Worm (Caenorhabditis elegans): ENCODE measurements around the gene idpp-15.

The idpp-15 gene

DNA sequence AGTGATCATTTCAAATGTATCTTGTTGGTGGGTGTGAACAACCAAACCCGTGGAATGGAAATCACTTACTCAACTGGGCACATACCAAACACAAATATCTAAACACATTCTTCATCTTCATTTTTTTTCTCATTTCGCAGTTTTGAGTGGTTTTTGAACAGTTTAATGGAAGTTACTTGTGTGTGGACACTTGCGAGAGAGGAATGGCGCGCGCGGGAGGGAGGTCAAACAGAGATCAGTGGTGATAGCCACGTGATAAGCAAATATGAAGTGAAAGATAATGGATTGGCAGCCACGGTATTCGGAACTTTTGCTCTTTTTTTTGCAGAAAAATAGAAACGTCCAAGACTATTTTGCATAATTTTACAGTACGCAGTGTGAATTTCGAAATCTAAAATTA is 4.3 kb upstream of the idpp-15 start:
- no peak for TF ChIP-seq lin-11 (tag; optimal IDR thresholded peaks at IDR 0.05)
- TF ChIP-seq ztf-4 (tag; optimal IDR thresholded peaks at IDR 0.05) = no peak
- TF ChIP-seq F13H6.1 (tag; optimal IDR thresholded peaks at IDR 0.05) = peak; percentile 56
- peak; percentile 5 for TF ChIP-seq sma-9 (GFP tag; optimal IDR thresholded peaks at IDR 0.05)
- TF ChIP-seq sma-9 (tag; optimal IDR thresholded peaks at IDR 0.05) = no peak

DNA sequence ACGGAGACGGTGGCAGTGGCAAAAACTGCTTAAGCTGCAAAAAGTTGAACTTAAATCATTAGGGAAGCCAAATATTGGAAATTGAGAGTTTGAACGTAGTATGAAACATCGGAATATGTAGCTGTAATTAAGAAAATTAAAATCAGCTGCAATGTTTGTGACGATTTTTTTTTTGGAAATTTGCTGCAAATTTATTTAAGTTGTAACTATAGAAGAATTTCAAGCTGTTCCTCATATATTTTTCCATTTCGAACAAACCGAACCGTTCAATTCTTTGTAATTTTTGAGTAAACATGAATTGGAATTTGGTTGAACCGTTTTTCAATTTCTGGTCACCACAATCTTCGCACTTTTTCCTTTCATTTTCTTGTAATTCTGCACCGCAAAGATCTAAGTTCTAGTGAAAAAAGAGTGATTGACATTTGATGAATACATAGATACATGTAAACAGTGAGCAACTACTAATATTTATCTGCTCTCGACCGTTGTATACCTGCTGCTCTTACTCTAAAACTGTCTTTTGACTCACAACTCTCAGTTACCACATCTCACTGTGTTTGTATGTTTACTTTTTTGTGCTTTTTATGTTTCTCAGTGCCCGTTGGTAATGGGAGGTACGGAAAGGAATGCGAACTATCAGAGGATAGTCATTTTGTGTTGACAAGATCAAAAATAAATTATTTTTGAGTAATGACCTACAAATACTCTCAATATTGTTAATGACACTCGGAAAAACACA is 3.0 kb upstream of the idpp-15 start:
- TF ChIP-seq R02D3.7 (tag; optimal IDR thresholded peaks at IDR 0.05) (no peak), nhr-10 (tag; optimal IDR thresholded peaks at IDR 0.05) (no peak), elt-3 (tag; optimal IDR thresholded peaks at IDR 0.05) (no peak), egl-27 (tag; optimal IDR thresholded peaks at IDR 0.05) (no peak), ztf-4 (tag; optimal IDR thresholded peaks at IDR 0.05) (no peak)

DNA sequence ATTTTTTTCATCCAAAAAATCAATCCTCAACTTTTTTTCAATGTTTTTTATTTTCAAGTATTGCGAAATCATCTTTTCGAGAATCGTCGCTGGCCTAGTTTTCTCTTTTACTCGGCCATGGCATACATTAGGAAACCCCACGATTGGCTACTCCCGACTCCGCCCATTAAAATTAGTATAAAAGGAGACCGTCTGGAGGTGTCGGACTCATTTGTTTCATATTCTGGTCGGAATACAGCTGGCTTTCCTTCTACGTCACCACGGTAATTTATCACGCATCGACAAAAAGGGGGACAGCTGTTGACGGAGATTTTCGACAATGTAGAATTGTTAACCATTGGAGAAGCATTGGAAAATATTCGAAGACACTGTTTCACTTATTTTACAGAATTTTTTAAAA is 4.1 kb downstream of the idpp-15 start:
- TF ChIP-seq nhr-10 (tag; optimal IDR thresholded peaks at IDR 0.05) (no peak), unc-62 (GFP tag; optimal IDR thresholded peaks at IDR 0.05) (no peak), nhr-23 (tag; optimal IDR thresholded peaks at IDR 0.05) (no peak), skn-1 (tag; optimal IDR thresholded peaks at IDR 0.05) (no peak), lin-39 (tag; optimal IDR thresholded peaks at IDR 0.05) (no peak), egl-27 (tag; optimal IDR thresholded peaks at IDR 0.05) (no peak), sma-3 (GFP tag; optimal IDR thresholded peaks at IDR 0.05) (peak; percentile 27), nhr-11 (tag; optimal IDR thresholded peaks at IDR 0.05) (no peak), mdl-1 (tag; optimal IDR thresholded peaks at IDR 0.05) (no peak), ZK546.5 (tag; optimal IDR thresholded peaks at IDR 0.05) (no peak), dmd-4 (tag; optimal IDR thresholded peaks at IDR 0.05) (no peak), peb-1 (tag; optimal IDR thresholded peaks at IDR 0.05) (no peak), nhr-21 (tag; optimal IDR thresholded peaks at IDR 0.05) (no peak), nhr-237 (tag; optimal IDR thresholded peaks at IDR 0.05) (no peak), aly-2 (tag; optimal IDR thresholded peaks at IDR 0.05) (no peak), nhr-77 (tag; optimal IDR thresholded peaks at IDR 0.05) (no peak), C34F6.9 (tag; optimal IDR thresholded peaks at IDR 0.05) (peak; percentile 90), snpc-4 (tag; optimal IDR thresholded peaks at IDR 0.05) (no peak), gmeb-1 (tag; optimal IDR thresholded peaks at IDR 0.05) (peak; percentile 16), ceh-16 (tag; optimal IDR thresholded peaks at IDR 0.05) (no peak), alr-1 (tag; optimal IDR thresholded peaks at IDR 0.05) (no peak), unc-39 (tag; optimal IDR thresholded peaks at IDR 0.05) (no peak), nhr-12 (tag; optimal IDR thresholded peaks at IDR 0.05) (no peak), blmp-1 (tag; optimal IDR thresholded peaks at IDR 0.05; ENCODE audit: insufficient read depth) (no peak), nhr-25 (tag; optimal IDR thresholded peaks at IDR 0.05) (no peak), ztf-11 (tag; optimal IDR thresholded peaks at IDR 0.05) (no peak), lin-13 (GFP tag; optimal IDR thresholded peaks at IDR 0.05) (peak; percentile 69), nhr-129 (tag; optimal IDR thresholded peaks at IDR 0.05) (peak; percentile 46), nhr-6 (tag; optimal IDR thresholded peaks at IDR 0.05) (peak; percentile 5), F13H6.1 (tag; optimal IDR thresholded peaks at IDR 0.05) (peak; percentile 30), ztf-1 (GFP tag; conservative IDR thresholded peaks at IDR 0.05) (no peak), sem-4 (tag; optimal IDR thresholded peaks at IDR 0.05) (no peak), ztf-4 (tag; optimal IDR thresholded peaks at IDR 0.05) (peak; percentile 14), sma-9 (GFP tag; optimal IDR thresholded peaks at IDR 0.05) (peak; percentile 58), sma-9 (tag; optimal IDR thresholded peaks at IDR 0.05) (no peak), R02D3.7 (tag; optimal IDR thresholded peaks at IDR 0.05) (no peak), Y55F3AM.14 (GFP tag; optimal IDR thresholded peaks at IDR 0.05) (no peak), unc-55 (GFP tag; optimal IDR thresholded peaks at IDR 0.05) (peak; percentile 94), fos-1 (tag; optimal IDR thresholded peaks at IDR 0.05) (peak; percentile 23), ama-1 (optimal IDR thresholded peaks at IDR 0.05) (peak; percentile 79), elt-1 (tag; optimal IDR thresholded peaks at IDR 0.05) (no peak), ceh-82 (tag; optimal IDR thresholded peaks at IDR 0.05) (no peak), zag-1 (tag; optimal IDR thresholded peaks at IDR 0.05) (no peak), elt-3 (tag; optimal IDR thresholded peaks at IDR 0.05) (no peak), crh-2 (tag; optimal IDR thresholded peaks at IDR 0.05) (peak; percentile 51), lin-11 (tag; optimal IDR thresholded peaks at IDR 0.05) (no peak), mab-5 (tag; optimal IDR thresholded peaks at IDR 0.05) (peak; percentile 4), mbf-1 (tag; optimal IDR thresholded peaks at IDR 0.05) (no peak), lsy-2 (tag; optimal IDR thresholded peaks at IDR 0.05) (peak; percentile 80 to 93)
